Fruit fly (Drosophila melanogaster) whole organism, embryonic: ENCODE measurements around the gene M6.

Experiments
- Adf1 ChIP-seq: fragments of 200-800 bp; sonication (Bioruptor generic); IDR thresholded peaks from 2 replicates; pipeline ENCODE4 v1.3.6; 2022; ENCODE audit warnings: missing biosample characterization, missing genetic modification characterization
- B-H1 ChIP-seq: fragments of 200-800 bp; sonication (Bioruptor generic); IDR thresholded peaks from 3 replicates; pipeline ENCODE4 v1.3.6; 2022; ENCODE audit warnings: missing biosample characterization, missing genetic modification characterization
- B-H2 ChIP-seq: fragments of 200-800 bp; sonication (Bioruptor generic); optimal IDR thresholded peaks from 2 replicates; lab custom pipeline; 2018; ENCODE audit warnings: missing biosample characterization, mild to moderate bottlenecking, missing genetic modification characterization
- CG11398 ChIP-seq: fragments of 200-800 bp; sonication (Bioruptor generic); optimal IDR thresholded peaks from 2 replicates; lab custom pipeline; 2016; ENCODE audit warnings: missing biosample characterization, missing genetic modification characterization
- CG11456 ChIP-seq: fragments of 200-800 bp; sonication (Bioruptor generic); IDR thresholded peaks from 3 replicates; pipeline ENCODE4 v1.3.6; 2022; ENCODE audit warnings: missing biosample characterization, missing genetic modification characterization
- CG11723 ChIP-seq: fragments of 200-800 bp; sonication (Bioruptor generic); optimal IDR thresholded peaks from 2 replicates; lab custom pipeline; 2017; ENCODE audit warnings: missing biosample characterization, mild to moderate bottlenecking, missing genetic modification characterization
- CG12391 ChIP-seq: fragments of 200-800 bp; sonication (Bioruptor generic); optimal IDR thresholded peaks from 3 replicates; lab custom pipeline; 2018; ENCODE audit warnings: missing biosample characterization, mild to moderate bottlenecking, missing genetic modification characterization, moderate library complexity
- CG15514 ChIP-seq: fragments of 200-800 bp; sonication (Bioruptor generic); optimal IDR thresholded peaks from 3 replicates; lab custom pipeline; 2017; ENCODE audit warnings: missing biosample characterization, missing genetic modification characterization, mild to moderate bottlenecking, moderate library complexity, missing genetic modification reagents
- CG15696 ChIP-seq: fragments of 200-800 bp; sonication (Bioruptor generic); optimal IDR thresholded peaks from 2 replicates; lab custom pipeline; 2019; ENCODE audit warnings: missing biosample characterization, mild to moderate bottlenecking, missing genetic modification characterization, moderate library complexity
- CG16813 ChIP-seq: fragments of 200-800 bp; sonication (Bioruptor generic); IDR thresholded peaks from 3 replicates; pipeline ENCODE4 v1.3.6; 2022; ENCODE audit warnings: missing biosample characterization, missing genetic modification characterization; ENCODE audit not compliant: partially characterized antibody
- CG4707 ChIP-seq: fragments of 200-800 bp; sonication (Bioruptor generic); optimal IDR thresholded peaks from 2 replicates; lab custom pipeline; 2018; ENCODE audit warnings: missing biosample characterization, mild to moderate bottlenecking, missing genetic modification characterization, moderate library complexity
- CG4820 ChIP-seq: fragments of 200-800 bp; sonication (Bioruptor generic); optimal IDR thresholded peaks from 3 replicates; lab custom pipeline; 2016; ENCODE audit warnings: missing biosample characterization, missing genetic modification characterization
- CG7357 ChIP-seq: fragments of 200-800 bp; sonication (Bioruptor generic); IDR thresholded peaks from 3 replicates; pipeline ENCODE4 v1.3.6; 2022; ENCODE audit warnings: missing biosample characterization, missing genetic modification characterization
- CG7745 ChIP-seq: fragments of 200-800 bp; sonication (Bioruptor generic); optimal IDR thresholded peaks from 2 replicates; lab custom pipeline; 2018; ENCODE audit warnings: missing biosample characterization, mild to moderate bottlenecking, missing genetic modification characterization, moderate library complexity
- CG7963 ChIP-seq: fragments of 200-800 bp; sonication (Bioruptor generic); IDR thresholded peaks from 3 replicates; pipeline ENCODE4 v1.3.6; 2022; ENCODE audit warnings: missing biosample characterization, missing genetic modification characterization; ENCODE audit not compliant: partially characterized antibody
- CG7987 ChIP-seq: fragments of 200-800 bp; sonication (Bioruptor generic); optimal IDR thresholded peaks from 2 replicates; lab custom pipeline; 2018; ENCODE audit warnings: missing biosample characterization, mild to moderate bottlenecking, missing genetic modification characterization, moderate library complexity
- CG9437 ChIP-seq: fragments of 200-800 bp; sonication (Bioruptor generic); optimal IDR thresholded peaks from 2 replicates; lab custom pipeline; 2018; ENCODE audit warnings: missing biosample characterization, mild to moderate bottlenecking, missing genetic modification characterization
- CG9817 ChIP-seq: fragments of 200-800 bp; sonication (Bioruptor generic); optimal IDR thresholded peaks from 2 replicates; lab custom pipeline; 2018; ENCODE audit warnings: missing biosample characterization, mild to moderate bottlenecking, missing genetic modification characterization, moderate library complexity
- Camta ChIP-seq: fragments of 200-800 bp; sonication (Bioruptor generic); optimal IDR thresholded peaks from 2 replicates; lab custom pipeline; 2016; ENCODE audit warnings: missing biosample characterization, missing genetic modification characterization
- CkIIα-i1 ChIP-seq: fragments of 200-800 bp; sonication (Bioruptor generic); IDR thresholded peaks from 2 replicates; pipeline ENCODE4 v1.3.6; 2022; ENCODE audit warnings: missing biosample characterization, missing genetic modification characterization
- Dfd ChIP-seq, 2 experiments: fragments of >200 bp; optimal IDR thresholded peaks; 2 replicates each; lab custom pipeline; 2017; ENCODE audit warnings: missing biosample characterization in 2 of 2, missing genetic modification characterization in 2 of 2
- E2f1 ChIP-seq: fragments of 200-800 bp; sonication (Bioruptor generic); IDR thresholded peaks from 2 replicates; pipeline ENCODE4 v1.3.6; 2022; ENCODE audit warnings: missing biosample characterization, missing genetic modification characterization
- E2f2 ChIP-seq: fragments of 200-800 bp; sonication (Bioruptor generic); IDR thresholded peaks from 2 replicates; pipeline ENCODE4 v1.3.6; 2022; ENCODE audit warnings: missing biosample characterization, missing genetic modification characterization
- Fer2 ChIP-seq: fragments of 200-800 bp; sonication (Bioruptor generic); optimal IDR thresholded peaks from 2 replicates; lab custom pipeline; 2018; ENCODE audit warnings: missing biosample characterization, mild to moderate bottlenecking, missing genetic modification characterization, moderate library complexity
- Gug ChIP-seq: fragments of 200-800 bp; sonication (Bioruptor generic); IDR thresholded peaks from 4 replicates; pipeline ENCODE4 v1.3.6; 2022; ENCODE audit warnings: missing biosample characterization, missing genetic modification characterization
- Hey ChIP-seq: fragments of 200-800 bp; sonication (Bioruptor generic); optimal IDR thresholded peaks from 3 replicates; lab custom pipeline; 2018; ENCODE audit warnings: missing biosample characterization, mild to moderate bottlenecking, missing genetic modification characterization
- Hmx ChIP-seq: fragments of 200-800 bp; sonication (Bioruptor generic); optimal IDR thresholded peaks from 2 replicates; lab custom pipeline; 2016; ENCODE audit warnings: missing biosample characterization, missing genetic modification characterization
- Lpt ChIP-seq: fragments of >200 bp; optimal IDR thresholded peaks from 2 replicates; lab custom pipeline; 2018; ENCODE audit warnings: missing biosample characterization, missing genetic modification characterization
- NC2β ChIP-seq: fragments of 200-800 bp; sonication (Bioruptor generic); optimal IDR thresholded peaks from 2 replicates; lab custom pipeline; 2016; ENCODE audit warnings: missing biosample characterization, missing genetic modification characterization
- NK7.1 ChIP-seq: fragments of 200-800 bp; sonication (Bioruptor generic); optimal IDR thresholded peaks from 3 replicates; lab custom pipeline; 2016; ENCODE audit warnings: missing biosample characterization, missing genetic modification characterization
- Ravus ChIP-seq: fragments of 200-800 bp; sonication (Bioruptor generic); IDR thresholded peaks from 2 replicates; pipeline ENCODE4 v1.3.6; 2022; ENCODE audit warnings: missing biosample characterization, missing genetic modification characterization
- Scr ChIP-seq: fragments of 200-800 bp; sonication (Bioruptor generic); IDR thresholded peaks from 2 replicates; pipeline ENCODE4 v1.3.6; 2022; ENCODE audit warnings: missing biosample characterization, missing genetic modification characterization; ENCODE audit not compliant: partially characterized antibody
- Usf ChIP-seq: fragments of 200-800 bp; sonication (Bioruptor generic); optimal IDR thresholded peaks from 2 replicates; lab custom pipeline; 2017; ENCODE audit warnings: missing genotype, missing biosample characterization, missing genetic modification characterization
- br ChIP-seq: fragments of >200 bp; optimal IDR thresholded peaks from 2 replicates; lab custom pipeline; 2017
- crc ChIP-seq: fragments of 200-800 bp; sonication (Bioruptor generic); optimal IDR thresholded peaks from 2 replicates; lab custom pipeline; 2016; ENCODE audit warnings: missing biosample characterization, missing genetic modification characterization
- dmrt11E ChIP-seq: fragments of 200-800 bp; sonication (Bioruptor generic); optimal IDR thresholded peaks from 3 replicates; lab custom pipeline; 2018; ENCODE audit warnings: missing biosample characterization, mild to moderate bottlenecking, missing genetic modification characterization, moderate library complexity
- ems ChIP-seq: fragments of 200-800 bp; sonication (Bioruptor generic); optimal IDR thresholded peaks from 3 replicates; lab custom pipeline; 2016; ENCODE audit warnings: missing biosample characterization, missing genetic modification characterization
- exex ChIP-seq: fragments of 200-800 bp; sonication (Bioruptor generic); optimal IDR thresholded peaks from 4 replicates; lab custom pipeline; 2018; ENCODE audit warnings: missing biosample characterization, mild to moderate bottlenecking, missing genetic modification characterization, moderate library complexity
- fd102C ChIP-seq: fragments of 200-800 bp; sonication (Bioruptor generic); optimal IDR thresholded peaks from 2 replicates; lab custom pipeline; 2018; ENCODE audit warnings: missing biosample characterization, mild to moderate bottlenecking, missing genetic modification characterization, moderate library complexity
- fd96Cb ChIP-seq: fragments of 200-800 bp; sonication (Bioruptor generic); optimal IDR thresholded peaks from 2 replicates; lab custom pipeline; 2018; ENCODE audit warnings: missing biosample characterization, mild to moderate bottlenecking, missing genetic modification characterization, moderate library complexity
- fru ChIP-seq: fragments of >200 bp; optimal IDR thresholded peaks from 2 replicates; lab custom pipeline; 2017
- gem ChIP-seq: fragments of 200-800 bp; sonication (Bioruptor generic); optimal IDR thresholded peaks from 2 replicates; lab custom pipeline; 2019; ENCODE audit warnings: missing biosample characterization, mild to moderate bottlenecking, missing genetic modification characterization, moderate library complexity
- grau ChIP-seq: fragments of 200-800 bp; optimal IDR thresholded peaks from 3 replicates; lab custom pipeline; 2019; ENCODE audit warnings: missing biosample characterization, mild to moderate bottlenecking, missing genetic modification characterization, moderate library complexity
- kay ChIP-seq: fragments of 200-800 bp; sonication (Bioruptor generic); optimal IDR thresholded peaks from 2 replicates; lab custom pipeline; 2016; ENCODE audit warnings: missing biosample characterization, missing genetic modification characterization
- klu ChIP-seq: fragments of 200-800 bp; sonication (Bioruptor generic); IDR thresholded peaks from 2 replicates; pipeline ENCODE4 v1.3.6; 2022; ENCODE audit warnings: missing biosample characterization, missing genetic modification characterization
- kni ChIP-seq: fragments of 200-800 bp; sonication (Bioruptor generic); optimal IDR thresholded peaks from 3 replicates; lab custom pipeline; 2017; ENCODE audit warnings: mild to moderate bottlenecking, missing biosample characterization, missing genetic modification reagents, missing genetic modification characterization
- lola ChIP-seq, 3 experiments: fragments of >200 bp in 2 of 3; fragments of 200-800 bp in 1 of 3; sonication (Bioruptor generic) in 1 of 3; optimal IDR thresholded peaks; 2 replicates each; lab custom pipeline; 2017 to 2019; ENCODE audit warnings: missing biosample characterization in 3 of 3, missing genetic modification characterization in 3 of 3, mild to moderate bottlenecking in 1 of 3, moderate library complexity in 1 of 3
- maf-S ChIP-seq: fragments of 200-800 bp; sonication (Bioruptor generic); optimal IDR thresholded peaks from 2 replicates; lab custom pipeline; 2016; ENCODE audit warnings: missing biosample characterization, missing genetic modification characterization
- nmo ChIP-seq: fragments of 200-800 bp; sonication (Bioruptor generic); optimal IDR thresholded peaks from 2 replicates; lab custom pipeline; 2018; ENCODE audit warnings: missing biosample characterization, mild to moderate bottlenecking, missing genetic modification characterization, moderate library complexity
- org-1 ChIP-seq: fragments of 200-800 bp; sonication (Bioruptor generic); optimal IDR thresholded peaks from 2 replicates; lab custom pipeline; 2017; ENCODE audit warnings: missing biosample characterization, missing genetic modification characterization
- tio ChIP-seq: fragments of 200-800 bp; sonication (Bioruptor generic); optimal IDR thresholded peaks from 2 replicates; lab custom pipeline; 2017; ENCODE audit warnings: missing biosample characterization, missing genetic modification characterization, inconsistent platforms
- wor ChIP-seq: fragments of 200-800 bp; sonication (Bioruptor generic); IDR thresholded peaks from 2 replicates; pipeline ENCODE4 v1.3.6; 2022; ENCODE audit warnings: missing biosample characterization, missing genetic modification characterization

M6 gene

DNA sequence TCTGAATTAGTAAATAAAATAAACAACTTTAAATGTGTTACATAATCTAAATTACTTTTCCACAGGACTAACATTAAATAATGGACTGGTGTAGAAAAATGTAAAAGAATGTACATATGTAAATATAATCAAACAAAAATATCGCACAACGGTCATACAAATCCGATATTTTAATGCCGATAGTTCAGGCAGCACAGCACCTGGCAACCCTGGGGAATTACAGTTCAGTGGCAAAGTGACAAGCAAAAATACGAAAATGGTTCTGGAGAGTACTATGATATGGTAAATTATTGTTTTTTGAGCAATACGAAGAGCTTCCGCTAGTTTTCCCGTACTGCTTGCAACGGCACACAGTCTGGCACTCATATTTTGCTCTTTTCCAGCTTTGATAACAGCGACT lies 29.2 kb downstream of the M6 start, which contains the start of gene Rpn10 (continued):
- TF ChIP-seq B-H1 (GFP tag; lab: Robert Waterston, UW) (no peak), CG7357 (GFP tag; lab: Robert Waterston, UW) (no peak), nmo (GFP tag; lab: Kevin White, UChicago) (peak; percentile 72), grau (no peak), CG12391 (tag; lab: Kevin White, UChicago) (peak; percentile 57), maf-S (GFP tag; lab: Kevin White, UChicago) (peak; percentile 17), fd96Cb (tag; lab: Kevin White, UChicago) (no peak), br (no peak), CG15514 (GFP tag; lab: Kevin White, UChicago) (peak; percentile 80), CG9437 (peak; percentile 22), E2f1 (GFP tag; lab: Robert Waterston, UW) (no peak), dmrt11E (tag; lab: Kevin White, UChicago) (peak; percentile 17), CG7987 (GFP tag; lab: Kevin White, UChicago) (peak; percentile 2), Hey (tag; lab: Kevin White, UChicago) (no peak), Fer2 (tag; lab: Kevin White, UChicago) (no peak), CG9817 (tag; lab: Kevin White, UChicago) (no peak), tio (GFP tag; lab: Kevin White, UChicago) (no peak), CG11398 (GFP tag; lab: Kevin White, UChicago) (no peak), NC2β (GFP tag; lab: Kevin White, UChicago) (peak; percentile 18), lola (GFP tag; optimal IDR thresholded peaks at IDR 0.05; lab: Kevin White, UChicago) (peak in 1 of 3 experiments; percentile 13), CG7963 (GFP tag; lab: Robert Waterston, UW) (peak; percentile 93), CG16813 (GFP tag; lab: Robert Waterston, UW) (peak; percentile 99), CG4707 (GFP tag; lab: Kevin White, UChicago) (no peak), Dfd (GFP tag; optimal IDR thresholded peaks at IDR 0.05; lab: Kevin White, UChicago) (no peak), CkIIα-i1 (no peak), Gug (GFP tag; lab: Robert Waterston, UW) (peak; percentile 10; the same call in 1 of the 4 replicates), Scr (GFP tag; lab: Robert Waterston, UW) (peak; percentile 97), klu (GFP tag; lab: Robert Waterston, UW) (no peak), Hmx (GFP tag; lab: Kevin White, UChicago) (no peak), CG11456 (GFP tag; lab: Robert Waterston, UW) (no peak), CG11723 (no peak), kay (no peak), E2f2 (GFP tag; lab: Robert Waterston, UW) (peak; percentile 58), B-H2 (GFP tag; lab: Kevin White, UChicago) (peak; percentile 46), fd102C (GFP tag; lab: Kevin White, UChicago) (no peak), ems (GFP tag; lab: Kevin White, UChicago) (no peak), crc (GFP tag; lab: Kevin White, UChicago) (no peak), CG4820 (GFP tag; lab: Kevin White, UChicago) (no peak), Lpt (GFP tag; lab: Kevin White, UChicago) (no peak), fru (lab: Kevin White, UChicago) (no peak), CG7745 (tag; lab: Kevin White, UChicago) (no peak), Camta (no peak), org-1 (GFP tag; lab: Kevin White, UChicago) (no peak), gem (tag; lab: Kevin White, UChicago) (no peak), CG15696 (tag; lab: Kevin White, UChicago) (no peak), Adf1 (GFP tag; lab: Robert Waterston, UW) (no peak), wor (no peak), NK7.1 (GFP tag; lab: Kevin White, UChicago) (no peak), kni (GFP tag; lab: Kevin White, UChicago) (no peak), exex (tag; lab: Kevin White, UChicago) (no peak), Usf (GFP tag; lab: Kevin White, UChicago) (no peak), Ravus (no peak)
